Fruit fly (Drosophila melanogaster) whole organism, wandering third instar larva: ENCODE results near the gene bor.
A peak's percentile ranks its signal among the peaks of the same experiment; 100 is the strongest.

Experiments
- CG32264 ChIP-seq: fragments of 200-800 bp; sonication (Bioruptor generic); optimal IDR thresholded peaks from 2 replicates; lab custom pipeline; 2016; ENCODE audit warnings: missing biosample characterization, missing genetic modification characterization
- CG9705 ChIP-seq: fragments of 200-800 bp; sonication (Bioruptor generic); optimal IDR thresholded peaks from 2 replicates; lab custom pipeline; 2018; ENCODE audit warnings: missing biosample characterization, mild to moderate bottlenecking, missing genetic modification characterization
- CrebA ChIP-seq: fragments of 200-800 bp; sonication (Bioruptor generic); optimal IDR thresholded peaks from 2 replicates; lab custom pipeline; 2016; ENCODE audit warnings: missing biosample characterization, mild to moderate bottlenecking, missing genetic modification characterization, borderline replicate concordance
- Dfd ChIP-seq: fragments of >200 bp; optimal IDR thresholded peaks from 2 replicates; lab custom pipeline; 2017; ENCODE audit warnings: missing biosample characterization, missing genetic modification characterization
- Dif ChIP-seq: fragments of 200-275, 200-300 bp; sonication (Bioruptor generic); optimal IDR thresholded peaks from 2 replicates; lab custom pipeline; 2018; ENCODE audit warnings: missing biosample characterization, missing genetic modification characterization; ENCODE audit not compliant: partially characterized antibody
- HLH106 ChIP-seq: fragments of 200-800 bp; optimal IDR thresholded peaks from 3 replicates; lab custom pipeline; 2019; ENCODE audit warnings: missing biosample characterization, mild to moderate bottlenecking, missing genetic modification characterization, moderate library complexity
- Hr78 ChIP-seq: fragments of >200 bp; optimal IDR thresholded peaks from 2 replicates; lab custom pipeline; 2017; ENCODE audit warnings: missing biosample characterization, missing genetic modification characterization
- Hr83 ChIP-seq: fragments of 200-300 bp; sonication (Bioruptor generic); optimal IDR thresholded peaks from 2 replicates; lab custom pipeline; 2016; ENCODE audit warnings: missing biosample characterization, mild to moderate bottlenecking, missing genetic modification characterization, moderate library complexity; ENCODE audit not compliant: poor library complexity, severe bottlenecking
- Mio ChIP-seq: sonication (Bioruptor generic); optimal IDR thresholded peaks from 2 replicates; lab custom pipeline; 2016; ENCODE audit warnings: missing biosample characterization, missing genetic modification characterization
- Myc ChIP-seq: fragments of >200 bp; optimal IDR thresholded peaks from 2 replicates; lab custom pipeline; 2017
- OdsH ChIP-seq: fragments of 200-800 bp; sonication (Bioruptor generic); optimal IDR thresholded peaks from 2 replicates; lab custom pipeline; 2016; ENCODE audit warnings: missing biosample characterization, mild to moderate bottlenecking, missing genetic modification characterization
- Rel ChIP-seq, 2 experiments: fragments of 200-800 bp; sonication (Bioruptor generic) in 1 of 2; optimal IDR thresholded peaks; 2 replicates in 1 of 2; 3 replicates in 1 of 2; lab custom pipeline; 2016 to 2019; ENCODE audit warnings: mild to moderate bottlenecking in 2 of 2, missing biosample characterization in 2 of 2, missing genetic modification characterization in 2 of 2, moderate library complexity in 1 of 2
- Sp1 ChIP-seq: fragments of 200-800 bp; sonication (Bioruptor generic); optimal IDR thresholded peaks from 3 replicates; lab custom pipeline; 2019; ENCODE audit warnings: missing biosample characterization, mild to moderate bottlenecking, missing genetic modification characterization, moderate library complexity
- Vsx2 ChIP-seq: fragments of 200-300, 225-300 bp; sonication (Bioruptor generic); optimal IDR thresholded peaks from 2 replicates; lab custom pipeline; 2018; ENCODE audit warnings: missing biosample characterization, missing genetic modification characterization; ENCODE audit not compliant: partially characterized antibody
- br ChIP-seq: fragments of 200-800 bp; sonication (Bioruptor generic); optimal IDR thresholded peaks from 2 replicates; lab custom pipeline; 2016; ENCODE audit warnings: missing biosample characterization, missing genetic modification characterization
- dl ChIP-seq, 2 experiments: fragments of 175-275, 200-275 bp in 1 of 2; fragments of 200-275 bp in 1 of 2; sonication (Bioruptor generic); optimal IDR thresholded peaks; lab custom pipeline; 2018; ENCODE audit warnings: mild to moderate bottlenecking in 2 of 2, missing biosample characterization in 2 of 2, missing genetic modification characterization in 2 of 2, moderate library complexity in 2 of 2; ENCODE audit not compliant: partially characterized antibody in 2 of 2, insufficient read depth in 1 of 2
- dmrt93B ChIP-seq: fragments of 200-800 bp; sonication (Bioruptor generic); optimal IDR thresholded peaks from 2 replicates; lab custom pipeline; 2018; ENCODE audit warnings: missing biosample characterization, mild to moderate bottlenecking, missing genetic modification characterization
- dsf ChIP-seq: sonication (Bioruptor generic); optimal IDR thresholded peaks from 2 replicates; lab custom pipeline; 2016; ENCODE audit warnings: missing biosample characterization, missing genetic modification characterization, borderline replicate concordance
- ey ChIP-seq: fragments of 200-800 bp; sonication (Bioruptor generic); optimal IDR thresholded peaks from 2 replicates; lab custom pipeline; 2016; ENCODE audit warnings: missing biosample characterization, missing genetic modification characterization
- foxo ChIP-seq, 2 experiments: fragments of 200-800 bp; sonication (Bioruptor generic); optimal IDR thresholded peaks; 2 replicates in 1 of 2; 3 replicates in 1 of 2; lab custom pipeline; 2016 to 2017; ENCODE audit warnings: missing biosample characterization in 2 of 2, missing genetic modification characterization in 2 of 2
- fru ChIP-seq: fragments of 200-800 bp; sonication (Bioruptor generic); optimal IDR thresholded peaks from 3 replicates; lab custom pipeline; 2016; ENCODE audit warnings: missing biosample characterization, mild to moderate bottlenecking, missing genetic modification characterization
- h ChIP-seq: fragments of 200-800 bp; sonication (Bioruptor generic); optimal IDR thresholded peaks from 3 replicates; lab custom pipeline; 2016; ENCODE audit warnings: missing biosample characterization, mild to moderate bottlenecking, missing genetic modification characterization
- jim ChIP-seq: fragments of 175-275, 200-325 bp; sonication (Bioruptor generic); optimal IDR thresholded peaks from 2 replicates; lab custom pipeline; 2016; ENCODE audit warnings: missing biosample characterization, mild to moderate bottlenecking, missing genetic modification characterization
- lola ChIP-seq: fragments of >200 bp; optimal IDR thresholded peaks from 2 replicates; lab custom pipeline; 2017; ENCODE audit warnings: missing biosample characterization, missing genetic modification characterization
- psq ChIP-seq: fragments of 200-800 bp; sonication (Bioruptor generic); optimal IDR thresholded peaks from 3 replicates; lab custom pipeline; 2017; ENCODE audit warnings: missing biosample characterization, mild to moderate bottlenecking, missing genetic modification characterization, moderate library complexity
- rgr ChIP-seq: fragments of 200-800 bp; sonication (Bioruptor generic); optimal IDR thresholded peaks from 3 replicates; lab custom pipeline; 2016; ENCODE audit warnings: missing biosample characterization, mild to moderate bottlenecking, missing genetic modification characterization
- sage ChIP-seq: fragments of 200-800 bp; sonication (Bioruptor generic); optimal IDR thresholded peaks from 2 replicates; lab custom pipeline; 2016; ENCODE audit warnings: missing biosample characterization, mild to moderate bottlenecking, missing genetic modification characterization
- sv ChIP-seq: fragments of 200-800 bp; sonication (Bioruptor generic); optimal IDR thresholded peaks from 3 replicates; lab custom pipeline; 2016; ENCODE audit warnings: missing biosample characterization, missing genetic modification characterization
- tai ChIP-seq: sonication (Bioruptor generic); optimal IDR thresholded peaks from 2 replicates; lab custom pipeline; 2016; ENCODE audit warnings: missing biosample characterization, missing genetic modification characterization
- usp ChIP-seq: fragments of >200 bp; optimal IDR thresholded peaks from 2 replicates; lab custom pipeline; 2017; ENCODE audit warnings: missing biosample characterization, missing genetic modification characterization
- woc ChIP-seq: sonication (Bioruptor generic); optimal IDR thresholded peaks from 2 replicates; lab custom pipeline; 2016; ENCODE audit warnings: missing biosample characterization, mild to moderate bottlenecking, missing genetic modification characterization

The bor gene

DNA sequence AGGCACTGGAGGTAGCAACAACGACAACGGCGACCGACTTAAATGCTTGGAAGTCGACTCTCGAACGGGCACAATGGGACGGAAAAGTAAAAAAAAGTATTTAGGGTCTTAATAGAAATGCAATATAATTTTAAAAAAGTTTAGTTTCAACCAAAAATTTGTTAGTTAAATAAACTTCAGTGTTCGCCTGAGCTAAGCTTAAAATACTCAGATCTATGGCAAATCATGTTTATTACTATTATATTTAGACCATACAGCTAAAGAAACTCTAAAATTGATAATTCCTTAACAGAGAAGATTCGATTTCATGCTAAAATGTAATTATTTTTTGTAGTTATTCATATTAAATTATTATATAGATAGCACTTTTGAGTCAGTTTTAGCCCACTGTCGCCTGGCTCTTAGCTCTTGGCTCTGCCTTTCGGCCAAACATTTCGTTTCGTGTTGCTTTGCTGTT, 10.5 kb downstream of the bor start:
- TF ChIP-seq psq (GFP tag; lab: Kevin White, UChicago) (peak; percentile 81), sv (GFP tag; lab: Kevin White, UChicago) (peak; percentile 63), fru (GFP tag; lab: Kevin White, UChicago) (peak; percentile 51), CrebA (GFP tag; lab: Kevin White, UChicago) (no peak), CG9705 (GFP tag; lab: Kevin White, UChicago) (peak; percentile 42), dmrt93B (GFP tag; lab: Kevin White, UChicago) (peak; percentile 71), usp (GFP tag; lab: Kevin White, UChicago) (no peak), Sp1 (GFP tag; lab: Kevin White, UChicago) (peak; percentile 90), h (GFP tag; lab: Kevin White, UChicago) (peak; percentile 59), dsf (GFP tag; lab: Kevin White, UChicago) (no peak), rgr (GFP tag; lab: Kevin White, UChicago) (peak; percentile 68), CG32264 (GFP tag; lab: Kevin White, UChicago) (no peak), Vsx2 (no peak), OdsH (GFP tag; lab: Kevin White, UChicago) (peak; percentile 78), sage (GFP tag; lab: Kevin White, UChicago) (peak; percentile 22), woc (GFP tag; lab: Kevin White, UChicago) (peak; percentile 48), HLH106 (peak; percentile 85), foxo (GFP tag; optimal IDR thresholded peaks at IDR 0.05; lab: Kevin White, UChicago) (peak in 1 of 2 experiments; percentile 86), ey (GFP tag; lab: Kevin White, UChicago) (peak; percentile 24), Dfd (GFP tag; lab: Kevin White, UChicago) (no peak)

DNA sequence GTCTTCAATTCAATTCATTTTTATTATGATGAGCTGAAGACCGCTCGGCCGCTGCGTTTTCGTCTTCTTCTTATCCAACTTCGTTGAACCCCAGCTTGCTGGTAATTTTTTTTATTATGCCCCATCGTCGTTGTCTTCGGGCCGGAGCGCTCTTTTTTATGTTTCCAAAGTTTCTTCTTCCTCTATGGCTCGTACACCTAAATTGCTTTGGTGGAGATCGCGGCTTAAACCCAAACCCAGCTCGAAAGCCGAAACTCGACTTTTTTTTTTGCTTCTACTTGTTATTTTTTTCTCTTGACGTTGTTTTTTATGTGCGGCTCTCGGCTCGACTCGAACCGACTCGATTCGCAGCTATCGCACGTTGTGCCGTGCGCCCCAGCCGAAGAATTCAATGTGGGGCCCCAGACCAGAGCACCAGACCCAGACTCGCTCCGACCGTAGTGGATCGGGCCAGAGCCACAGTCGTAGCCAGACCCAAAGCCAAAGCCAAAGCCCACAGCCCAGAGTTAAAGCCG, 11.0 kb downstream of the bor start:
- TF ChIP-seq Hr83 (GFP tag; lab: Kevin White, UChicago) (peak; percentile 76), Vsx2 (no peak), CrebA (GFP tag; lab: Kevin White, UChicago) (peak; percentile 64), jim (peak; percentile 5), Rel (GFP tag; optimal IDR thresholded peaks at IDR 0.05; lab: Kevin White, UChicago) (peak; percentile 56), Rel (tag; optimal IDR thresholded peaks at IDR 0.05; lab: Kevin White, UChicago) (peak; percentile 18)

dm6 chr3R:16251926-16252287, 12.0 kb downstream of the bor start:
- TF ChIP-seq sage (GFP tag; lab: Kevin White, UChicago): no peak
- peak; percentile 11 for TF ChIP-seq rgr (GFP tag; lab: Kevin White, UChicago)
- TF ChIP-seq dl (GFP tag; optimal IDR thresholded peaks at IDR 0.05; lab: Kevin White, UChicago; ENCODE audit: insufficient read depth in 1 of 2, partially characterized antibody in 2 of 2): peak in 1 of 2 experiments; percentile 19
- peak; percentile 8 for TF ChIP-seq psq (GFP tag; lab: Kevin White, UChicago)
- TF ChIP-seq fru (GFP tag; lab: Kevin White, UChicago): peak; percentile 18
- no peak for TF ChIP-seq tai
- no peak for TF ChIP-seq HLH106
- no peak for TF ChIP-seq Rel (GFP tag; optimal IDR thresholded peaks at IDR 0.05; lab: Kevin White, UChicago)
- peak; percentile 97 for TF ChIP-seq Rel (tag; optimal IDR thresholded peaks at IDR 0.05; lab: Kevin White, UChicago)
- no peak for TF ChIP-seq br (GFP tag; lab: Kevin White, UChicago)
- TF ChIP-seq Dif (GFP tag; lab: Kevin White, UChicago): peak; percentile 59
- TF ChIP-seq h (GFP tag; lab: Kevin White, UChicago): peak; percentile 15
- peak; percentile 3 for TF ChIP-seq Hr83 (GFP tag; lab: Kevin White, UChicago)

DNA sequence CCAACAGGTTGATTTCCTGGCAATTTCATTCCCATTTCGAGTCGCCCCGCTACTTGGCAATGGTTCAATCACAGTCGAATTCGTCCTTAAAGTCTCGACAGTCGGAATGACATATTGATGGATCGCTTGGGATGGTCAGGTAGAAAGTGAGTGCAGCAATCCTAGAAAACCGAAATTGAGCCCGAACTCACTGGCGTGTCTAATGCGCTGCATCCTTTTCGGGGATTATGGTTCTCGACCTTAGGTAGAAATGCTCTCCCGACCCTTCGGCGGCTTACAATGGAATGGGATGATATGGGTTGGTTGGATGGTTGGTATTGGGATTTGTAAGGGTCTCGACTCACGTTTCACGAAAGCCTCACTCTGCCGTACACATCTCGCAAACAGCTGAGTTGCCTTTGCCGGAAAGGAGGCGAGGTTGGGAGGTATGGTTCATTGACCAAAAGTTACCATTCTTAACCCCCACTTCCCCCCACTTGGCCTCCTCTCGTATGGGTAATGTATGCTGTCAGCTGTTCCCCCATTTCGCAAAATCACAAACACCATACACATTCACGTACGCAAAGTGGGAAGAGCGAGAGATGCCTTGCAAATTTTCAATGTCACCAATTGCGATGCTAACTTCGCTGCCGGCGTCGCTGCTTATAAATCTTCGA, 12.5 kb downstream of the bor start:
- TF ChIP-seq OdsH (GFP tag; lab: Kevin White, UChicago) (no peak), Hr78 (GFP tag; lab: Kevin White, UChicago) (no peak), lola (GFP tag; lab: Kevin White, UChicago) (no peak), Mio (GFP tag; lab: Kevin White, UChicago) (no peak), foxo (GFP tag; optimal IDR thresholded peaks at IDR 0.05; lab: Kevin White, UChicago) (no peak), dsf (GFP tag; lab: Kevin White, UChicago) (no peak), br (GFP tag; lab: Kevin White, UChicago) (no peak), Myc (no peak), tai (no peak), CG9705 (GFP tag; lab: Kevin White, UChicago) (no peak)
